Worm (Caenorhabditis elegans) whole organism, L1 larva: ENCODE results near the gene bbs-2.

ENCODE experiments used
- C04F5.9 ChIP-seq: sonication (generic microtip); optimal IDR thresholded peaks from 2 replicates; lab custom pipeline; 2016; ENCODE audit warnings: missing genetic modification characterization, missing compliant biosample characterization
- C16A3.4 ChIP-seq: fragments of 150-350 bp; optimal IDR thresholded peaks from 2 replicates; lab custom pipeline; 2014; ENCODE audit warnings: missing biosample characterization, missing genetic modification characterization
- C34B4.2 ChIP-seq: sonication (generic microtip); optimal IDR thresholded peaks from 2 replicates; lab custom pipeline; 2017; ENCODE audit warnings: mild to moderate bottlenecking, missing genetic modification characterization, missing compliant biosample characterization
- F16B12.6 ChIP-seq: fragments of 150-350 bp; optimal IDR thresholded peaks from 2 replicates; lab custom pipeline; 2014; ENCODE audit warnings: missing biosample characterization, missing genetic modification characterization
- alr-1 ChIP-seq: fragments of 200-800 bp; sonication (Bioruptor generic); optimal IDR thresholded peaks from 2 replicates; lab custom pipeline; 2018; ENCODE audit warnings: borderline replicate concordance, mild to moderate bottlenecking, missing genetic modification characterization, missing compliant biosample characterization
- ceh-8 ChIP-seq: fragments of 200-800 bp; sonication (Bioruptor generic); optimal IDR thresholded peaks from 2 replicates; lab custom pipeline; 2018; ENCODE audit warnings: mild to moderate bottlenecking, missing genetic modification characterization, moderate library complexity, missing compliant biosample characterization
- ceh-88 ChIP-seq: fragments of 200-800 bp; sonication (Bioruptor generic); IDR thresholded peaks from 2 replicates; pipeline ENCODE4 v1.3.6; 2022; ENCODE audit warnings: missing genetic modification characterization, missing compliant biosample characterization
- dpl-1 ChIP-seq, 3 experiments: fragments of 150-350 bp in 2 of 3; sonication (generic microtip) in 1 of 3; optimal IDR thresholded peaks; 2 replicates each; lab custom pipeline; 2014 to 2017; ENCODE audit warnings: missing biosample characterization in 3 of 3, missing genetic modification characterization in 3 of 3, missing genetic modification reagents in 3 of 3
- dsc-1 ChIP-seq: sonication (generic microtip); optimal IDR thresholded peaks from 2 replicates; lab custom pipeline; 2016; ENCODE audit warnings: mild to moderate bottlenecking, missing genetic modification characterization, missing compliant biosample characterization
- efl-1 ChIP-seq, 4 experiments: fragments of 150-350 bp; optimal IDR thresholded peaks in 3 of 4; peaks in 1 of 4; 1 replicate in 1 of 4; 2 replicates in 3 of 4; lab custom pipeline; 2014; ENCODE audit warnings: missing biosample characterization in 2 of 4, missing genetic modification characterization in 2 of 4, missing genetic modification reagents in 2 of 4
- efl-3 ChIP-seq: fragments of 200-800 bp; sonication (Bioruptor generic); optimal IDR thresholded peaks from 2 replicates; lab custom pipeline; 2018; ENCODE audit warnings: mild to moderate bottlenecking, missing genetic modification characterization, missing compliant biosample characterization
- egl-13 ChIP-seq: sonication (generic microtip); optimal IDR thresholded peaks from 2 replicates; lab custom pipeline; 2016; ENCODE audit warnings: missing genotype, missing genetic modification reagents, missing genetic modification characterization, missing compliant biosample characterization
- egl-27 ChIP-seq, 2 experiments: fragments of 150-350 bp in 1 of 2; sonication (generic microtip); optimal IDR thresholded peaks; 3 replicates each; lab custom pipeline; 2017 to 2018; ENCODE audit warnings: missing biosample characterization in 2 of 2, missing genetic modification characterization in 2 of 2, missing genetic modification reagents in 2 of 2
- elt-2 ChIP-seq: sonication (generic microtip); optimal IDR thresholded peaks from 2 replicates; lab custom pipeline; 2016; ENCODE audit warnings: missing genetic modification characterization, mild to moderate bottlenecking, inconsistent platforms, missing compliant biosample characterization, missing genetic modification reagents
- elt-3 ChIP-seq, 6 experiments: fragments of 150-350 bp in 1 of 6; sonication (generic microtip); optimal IDR thresholded peaks; 2 replicates each; lab custom pipeline; 2017 to 2018; ENCODE audit warnings: missing biosample characterization in 6 of 6, missing genetic modification characterization in 6 of 6, inconsistent platforms in 1 of 6
- ets-5 ChIP-seq: fragments of 200-800 bp; sonication (Bioruptor generic); IDR thresholded peaks from 2 replicates; pipeline ENCODE4 v1.3.6; 2022; ENCODE audit warnings: missing genetic modification characterization, missing compliant biosample characterization
- fkh-8 ChIP-seq: sonication (generic microtip); optimal IDR thresholded peaks from 2 replicates; lab custom pipeline; 2016; ENCODE audit warnings: mild to moderate bottlenecking, missing genetic modification characterization, missing compliant biosample characterization
- grh-1 ChIP-seq: fragments of 200-800 bp; sonication (Bioruptor generic); IDR thresholded peaks from 2 replicates; pipeline ENCODE4 v1.3.6; 2022; ENCODE audit warnings: missing genetic modification reagents, missing genetic modification characterization, missing compliant biosample characterization
- hlh-17 ChIP-seq: fragments of 200-800 bp; sonication (Bioruptor generic); optimal IDR thresholded peaks from 2 replicates; lab custom pipeline; 2018; ENCODE audit warnings: missing genetic modification characterization, mild to moderate bottlenecking, missing compliant biosample characterization, moderate library complexity, borderline replicate concordance
- hlh-4 ChIP-seq: sonication (generic microtip); optimal IDR thresholded peaks from 2 replicates; lab custom pipeline; 2016; ENCODE audit warnings: mild to moderate bottlenecking, missing genetic modification characterization, missing compliant biosample characterization
- irx-1 ChIP-seq: sonication (generic microtip); optimal IDR thresholded peaks from 2 replicates; lab custom pipeline; 2016; ENCODE audit warnings: missing genetic modification characterization, missing compliant biosample characterization
- isw-1 ChIP-seq: fragments of 200-800 bp; sonication (Bioruptor generic); IDR thresholded peaks from 2 replicates; pipeline ENCODE4 v1.3.6; 2022; ENCODE audit warnings: missing genetic modification characterization, missing compliant biosample characterization
- lin-14 ChIP-seq: fragments of 200-800 bp; sonication (Bioruptor generic); optimal IDR thresholded peaks from 2 replicates; lab custom pipeline; 2018; ENCODE audit warnings: mild to moderate bottlenecking, missing genetic modification characterization, moderate library complexity, missing compliant biosample characterization
- lin-35 ChIP-seq, 2 experiments: fragments of 150-350 bp; optimal IDR thresholded peaks; 2 replicates each; lab custom pipeline; 2014; ENCODE audit warnings: missing biosample characterization in 2 of 2, missing genetic modification characterization in 2 of 2, missing genetic modification reagents in 2 of 2
- lsy-2 ChIP-seq, 2 experiments: fragments of 150-350 bp; optimal IDR thresholded peaks; 2 replicates each; lab custom pipeline; 2014; ENCODE audit warnings: missing biosample characterization in 2 of 2, missing genetic modification characterization in 2 of 2
- mdl-1 ChIP-seq, 2 experiments: fragments of 150-350 bp; optimal IDR thresholded peaks; 2 replicates each; lab custom pipeline; 2014 to 2017; ENCODE audit warnings: missing biosample characterization in 2 of 2, missing genetic modification characterization in 2 of 2, inconsistent platforms in 1 of 2
- mef-2 ChIP-seq: fragments of 150-350 bp; optimal IDR thresholded peaks from 2 replicates; lab custom pipeline; 2014; ENCODE audit warnings: missing biosample characterization, missing genetic modification characterization
- nhr-11 ChIP-seq: fragments of 150-350 bp; optimal IDR thresholded peaks from 2 replicates; lab custom pipeline; 2014; ENCODE audit warnings: missing biosample characterization, missing genetic modification characterization
- nhr-19 ChIP-seq: fragments of 200-800 bp; sonication (Bioruptor generic); conservative IDR thresholded peaks from 2 replicates; pipeline ENCODE4 v1.3.6; 2022; ENCODE audit warnings: missing genetic modification characterization, missing compliant biosample characterization
- nhr-237 ChIP-seq: fragments of 150-350 bp; optimal IDR thresholded peaks from 2 replicates; lab custom pipeline; 2014; ENCODE audit warnings: missing biosample characterization, missing genetic modification characterization
- nhr-28 ChIP-seq: fragments of 150-350 bp; optimal IDR thresholded peaks from 2 replicates; lab custom pipeline; 2014; ENCODE audit warnings: missing biosample characterization, missing genetic modification characterization
- nhr-47 ChIP-seq: sonication (generic microtip); optimal IDR thresholded peaks from 2 replicates; lab custom pipeline; 2016; ENCODE audit warnings: mild to moderate bottlenecking, missing genetic modification characterization, moderate library complexity, missing compliant biosample characterization
- nhr-71 ChIP-seq: sonication (generic microtip); optimal IDR thresholded peaks from 2 replicates; lab custom pipeline; 2016; ENCODE audit warnings: mild to moderate bottlenecking, missing genetic modification characterization, moderate library complexity, missing compliant biosample characterization
- nhr-77 ChIP-seq: fragments of 150-350 bp; optimal IDR thresholded peaks from 2 replicates; lab custom pipeline; 2014; ENCODE audit warnings: missing biosample characterization, missing genetic modification characterization
- nhr-85 ChIP-seq: sonication (generic microtip); peaks from one replicate; lab custom pipeline; 2016; ENCODE audit warnings: missing genetic modification characterization, inconsistent platforms, missing compliant biosample characterization
- rnt-1 ChIP-seq: sonication (generic microtip); optimal IDR thresholded peaks from 2 replicates; lab custom pipeline; 2016; ENCODE audit warnings: mild to moderate bottlenecking, missing genetic modification characterization, moderate library complexity, missing compliant biosample characterization
- sox-4 ChIP-seq: sonication (generic microtip); optimal IDR thresholded peaks from 2 replicates; lab custom pipeline; 2016; ENCODE audit warnings: missing genetic modification characterization, missing compliant biosample characterization
- swsn-7 ChIP-seq: sonication (generic microtip); optimal IDR thresholded peaks from 2 replicates; lab custom pipeline; 2016; ENCODE audit warnings: missing genetic modification characterization, missing compliant biosample characterization
- unc-86 ChIP-seq: sonication (generic microtip); optimal IDR thresholded peaks from 2 replicates; lab custom pipeline; 2016; ENCODE audit warnings: missing genetic modification characterization, missing compliant biosample characterization
- vab-15 ChIP-seq: sonication (generic microtip); optimal IDR thresholded peaks from 2 replicates; lab custom pipeline; 2017; ENCODE audit warnings: missing genotype, mild to moderate bottlenecking, missing genetic modification characterization, missing compliant biosample characterization
- zag-1 ChIP-seq: fragments of 150-350 bp; optimal IDR thresholded peaks from 2 replicates; lab custom pipeline; 2014; ENCODE audit warnings: missing biosample characterization, missing genetic modification characterization
- ztf-4 ChIP-seq: fragments of 150-350 bp; optimal IDR thresholded peaks from 2 replicates; lab custom pipeline; 2014; ENCODE audit warnings: missing biosample characterization, missing genetic modification characterization

bbs-2 gene

ce11 chrIV:7948290-7948689 is 14.5 kb downstream of the bbs-2 start, which contains the start of gene mcm-3AP:
Gene mcm-3AP, plus strand, starts transcription at chrIV:7948672.
- TF ChIP-seq F16B12.6 (tag; lab: Kevin White, UChicago) (peak; percentile 36), ceh-88 (GFP tag; lab: Robert Waterston, UW) (peak; percentile 41; the same call in 1 of the 2 replicates), efl-1 (optimal IDR thresholded peaks at IDR 0.05; lab: Kevin White, UChicago) (peak; percentile 28 to 35), efl-1 (GFP tag; optimal IDR thresholded peaks at IDR 0.05 in 1 of 2; lab: Kevin White, UChicago) (peak; percentile 16 to 88), nhr-47 (tag; lab: Kevin White, UChicago) (peak; percentile 45), nhr-71 (tag; lab: Kevin White, UChicago) (peak; percentile 50), rnt-1 (peak; percentile 35), dsc-1 (tag; lab: Kevin White, UChicago) (peak; percentile 0), nhr-19 (GFP tag; lab: Robert Waterston, UW) (peak; percentile 72), dpl-1 (GFP tag; optimal IDR thresholded peaks at IDR 0.05; lab: Kevin White, UChicago) (peak in 1 of 3 experiments; percentile 30), lsy-2 (tag; optimal IDR thresholded peaks at IDR 0.05; lab: Kevin White, UChicago) (peak; percentile 31 to 83), nhr-85 (peak; percentile 44), lin-35 (GFP tag; optimal IDR thresholded peaks at IDR 0.05; lab: Kevin White, UChicago) (peak in 1 of 2 experiments; percentile 37), isw-1 (GFP tag; lab: Robert Waterston, UW) (peak; percentile 72)

DNA sequence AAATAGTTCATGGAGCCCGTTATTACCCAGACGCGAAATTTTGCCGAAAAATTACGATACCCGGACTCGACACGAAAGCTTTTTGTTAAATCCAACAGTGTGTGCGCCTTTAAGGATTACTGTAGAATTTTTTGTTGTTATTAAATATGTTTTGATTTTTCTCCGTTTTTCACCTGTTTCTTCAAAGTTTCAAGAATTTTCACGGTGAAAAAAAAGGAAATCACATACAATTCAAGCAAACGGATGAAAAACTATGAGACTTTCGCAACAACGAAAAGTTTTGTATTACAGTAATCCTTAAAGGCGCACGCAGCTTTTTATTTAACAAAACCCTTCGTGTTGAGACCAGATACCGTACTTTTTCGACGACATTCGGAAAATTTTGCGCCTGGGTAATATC is 20.2 kb downstream of the bbs-2 start:
- TF ChIP-seq hlh-4 (tag; lab: Kevin White, UChicago) = no peak
- no peak for TF ChIP-seq ztf-4 (tag; lab: Kevin White, UChicago)
- TF ChIP-seq hlh-17 = no peak
- TF ChIP-seq unc-86 (tag; lab: Kevin White, UChicago) = no peak
- TF ChIP-seq zag-1 (tag; lab: Kevin White, UChicago) = no peak
- TF ChIP-seq nhr-28 (tag; lab: Kevin White, UChicago) = no peak
- TF ChIP-seq sox-4 (tag; lab: Kevin White, UChicago) = no peak
- no peak for TF ChIP-seq C34B4.2 (tag; lab: Kevin White, UChicago)
- no peak for TF ChIP-seq fkh-8 (tag; lab: Kevin White, UChicago)
- TF ChIP-seq swsn-7 (tag; lab: Kevin White, UChicago) = no peak
- TF ChIP-seq nhr-237 = no peak
- no peak for TF ChIP-seq vab-15 (tag; lab: Kevin White, UChicago)
- TF ChIP-seq alr-1 (tag; lab: Kevin White, UChicago) = no peak
- TF ChIP-seq mef-2 = no peak
- TF ChIP-seq nhr-77 (tag; lab: Kevin White, UChicago) = no peak
- no peak for TF ChIP-seq ceh-8
- TF ChIP-seq nhr-47 (tag; lab: Kevin White, UChicago) = no peak
- no peak for TF ChIP-seq ceh-88 (GFP tag; lab: Robert Waterston, UW)
- TF ChIP-seq F16B12.6 (tag; lab: Kevin White, UChicago) = no peak
- no peak for TF ChIP-seq egl-27 (tag; optimal IDR thresholded peaks at IDR 0.05; lab: Kevin White, UChicago)

- TF ChIP-seq egl-13 (tag; lab: Kevin White, UChicago) (no peak), ets-5 (GFP tag; lab: Robert Waterston, UW) (no peak), grh-1 (GFP tag; lab: Robert Waterston, UW) (no peak), F16B12.6 (tag; lab: Kevin White, UChicago) (no peak), elt-3 (tag; optimal IDR thresholded peaks at IDR 0.05; lab: Kevin White, UChicago) (no peak), C04F5.9 (tag; lab: Kevin White, UChicago) (no peak), C16A3.4 (tag; lab: Kevin White, UChicago) (no peak), sox-4 (tag; lab: Kevin White, UChicago) (no peak), nhr-11 (tag; lab: Kevin White, UChicago) (no peak), lin-14 (GFP tag; lab: Kevin White, UChicago) (no peak), nhr-47 (tag; lab: Kevin White, UChicago) (no peak), mdl-1 (tag; optimal IDR thresholded peaks at IDR 0.05; lab: Kevin White, UChicago) (no peak), irx-1 (tag; lab: Kevin White, UChicago) (no peak), elt-2 (tag; lab: Kevin White, UChicago) (no peak), efl-3 (GFP tag; lab: Kevin White, UChicago) (no peak)
- TF ChIP-seq, all 84 proteins: peak for 0
Observed at ce11 chrIV:7955849-7956248, 22.0 kb downstream of the bbs-2 start, which contains the start of gene ceh-19. Gene ceh-19, minus strand, starts transcription at chrIV:7955949.
